Fruit fly (Drosophila melanogaster): ENCODE measurements around the gene Acp36DE.

DNA sequence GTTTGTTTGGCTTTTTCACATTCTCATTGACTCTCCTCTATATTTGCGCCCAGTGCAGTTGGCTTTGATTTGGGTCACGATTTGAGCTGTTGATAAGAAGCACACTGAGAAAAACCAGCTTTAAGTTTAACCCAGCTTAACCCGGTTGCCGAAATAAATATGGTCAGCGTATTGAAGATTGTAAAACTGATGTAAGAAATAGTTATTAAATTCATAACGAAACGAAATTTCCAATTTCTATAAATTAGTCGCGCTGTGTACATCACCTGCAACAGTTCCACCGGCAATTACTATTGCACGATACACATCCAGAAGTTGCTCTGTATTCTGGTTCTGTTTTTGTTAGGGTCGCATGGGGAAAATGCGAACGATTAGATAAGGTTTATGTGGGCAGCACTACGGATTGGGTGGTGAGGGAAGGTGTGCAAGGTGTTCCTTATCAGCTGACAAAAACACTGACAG, 33.7 kb downstream of the Acp36DE start:
- TF ChIP-seq ey (GFP tag; optimal IDR thresholded peaks at IDR 0.05) (peak; percentile 66), Myc (optimal IDR thresholded peaks at IDR 0.05) (no peak), fru (GFP tag; optimal IDR thresholded peaks at IDR 0.05) (peak; percentile 63), jim (GFP tag; optimal IDR thresholded peaks at IDR 0.05) (no peak), Dfd (GFP tag; optimal IDR thresholded peaks at IDR 0.05) (no peak), psq (GFP tag; optimal IDR thresholded peaks at IDR 0.05) (peak; percentile 39)
